Worm (Caenorhabditis elegans) whole organism, late embryonic: ENCODE data around the gene T25F10.1.

Experiments used
- ceh-2 ChIP-seq: sonication (generic microtip); optimal IDR thresholded peaks from 2 replicates; lab custom pipeline; 2016; ENCODE audit warnings: missing genotype, missing genetic modification characterization, missing compliant biosample characterization
- ets-4 ChIP-seq: sonication (generic microtip); optimal IDR thresholded peaks from 2 replicates; lab custom pipeline; 2016; ENCODE audit warnings: missing genetic modification characterization, missing compliant biosample characterization
- fkh-10 ChIP-seq: fragments of 150-350 bp; optimal IDR thresholded peaks from 2 replicates; lab custom pipeline; 2014; ENCODE audit warnings: missing biosample characterization, missing genetic modification reagents, missing genetic modification characterization
- lin-11 ChIP-seq: fragments of 200-800 bp; sonication (Bioruptor generic); optimal IDR thresholded peaks from 2 replicates; lab custom pipeline; 2018; ENCODE audit warnings: mild to moderate bottlenecking, missing genetic modification characterization, missing compliant biosample characterization
- pha-4 ChIP-seq: fragments of 150-350 bp; optimal IDR thresholded peaks from 2 replicates; lab custom pipeline; 2018; ENCODE audit warnings: missing biosample characterization, missing genetic modification reagents, missing genetic modification characterization
- unc-42 ChIP-seq: sonication (generic microtip); optimal IDR thresholded peaks from 2 replicates; lab custom pipeline; 2016; ENCODE audit warnings: missing genotype, missing genetic modification characterization, missing compliant biosample characterization

DNA sequence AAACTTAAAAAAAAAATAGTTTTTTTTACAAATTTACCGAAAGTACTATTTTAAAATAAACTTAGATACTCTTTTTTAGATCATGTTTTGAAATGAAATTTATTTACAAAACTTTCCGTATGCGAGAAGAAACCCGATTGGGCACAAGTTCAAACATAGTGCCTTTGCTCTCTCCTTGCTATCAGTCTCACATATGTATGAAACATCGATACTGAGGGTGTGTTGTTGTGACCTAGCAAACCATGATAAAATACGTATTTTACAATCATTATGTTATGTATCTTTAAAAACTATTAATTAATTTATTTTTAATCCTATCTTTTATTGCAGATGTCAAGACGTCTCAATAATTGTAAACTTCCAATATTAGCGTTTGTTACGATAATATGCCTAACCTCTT is 41.8 kb downstream of the T25F10.1 start:
- TF ChIP-seq lin-11 (tag; lab: Kevin White, UChicago), result no peak
- no peak for TF ChIP-seq ets-4
- no peak for TF ChIP-seq unc-42 (tag; lab: Kevin White, UChicago)
- no peak for TF ChIP-seq ceh-2
- no peak for TF ChIP-seq fkh-10 (GFP tag; lab: Kevin White, UChicago)
- TF ChIP-seq pha-4 (tag; lab: Kevin White, UChicago), result no peak
